Worm (Caenorhabditis elegans): ENCODE results near the gene W05B10.3.
A peak's percentile ranks its signal among the peaks of the same experiment; 100 is the strongest.

The W05B10.3 gene

DNA sequence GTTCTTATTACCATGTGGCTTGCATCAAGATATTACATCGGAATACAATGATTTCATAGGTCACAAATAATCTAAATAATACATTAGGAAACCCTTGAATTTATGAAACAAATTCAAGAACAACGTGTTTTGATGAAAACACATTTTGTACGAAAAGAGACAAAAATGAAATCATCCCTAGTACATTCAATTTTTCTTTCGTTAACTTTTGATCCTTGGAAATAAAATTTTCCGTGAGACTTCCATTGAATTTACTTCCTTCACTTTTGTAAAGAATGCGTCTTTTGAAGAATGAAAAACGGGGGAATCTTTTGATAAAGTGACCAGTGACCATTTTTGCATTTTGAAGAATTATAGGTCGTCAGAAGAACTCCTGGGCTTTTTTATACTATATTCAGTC lies 12.2 kb upstream of the W05B10.3 start:
- TF ChIP-seq mes-2 (tag; optimal IDR thresholded peaks at IDR 0.05; ENCODE audit: poor library complexity, severe bottlenecking) = no peak
- peak; percentile 48 for TF ChIP-seq fkh-10 (GFP tag; optimal IDR thresholded peaks at IDR 0.05)

DNA sequence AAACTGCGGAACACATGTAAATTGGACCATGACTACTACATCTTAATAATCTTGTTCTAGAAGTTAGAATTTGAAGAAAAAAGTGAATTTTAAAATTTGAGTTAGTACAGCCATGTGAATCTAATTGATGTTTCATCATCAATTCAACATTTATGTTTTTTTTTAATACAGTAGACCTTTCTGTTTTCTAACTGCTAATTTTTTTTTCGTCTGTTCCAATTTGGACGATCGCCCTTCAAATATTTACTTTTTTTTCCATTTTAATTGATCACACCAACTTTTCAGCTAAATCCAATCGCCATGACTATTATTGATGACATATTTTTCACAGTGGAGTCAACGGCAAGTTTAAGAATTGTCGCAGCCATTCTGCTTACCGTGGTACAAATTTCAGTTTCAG lies 9.1 kb upstream of the W05B10.3 start, which contains the start of gene srx-116:
Gene srx-116 (plus strand): TSS at position 301 of the 400 bp plus-strand sequence.
- TF ChIP-seq nhr-237 (tag; optimal IDR thresholded peaks at IDR 0.05) (no peak), madf-5 (GFP tag; IDR thresholded peaks at IDR 0.05) (no peak), lin-38 (GFP tag; IDR thresholded peaks at IDR 0.05) (no peak), ceh-32 (tag; optimal IDR thresholded peaks at IDR 0.05; ENCODE audit: poor library complexity) (no peak), T20F7.1 (GFP tag; optimal IDR thresholded peaks at IDR 0.05) (no peak), F44E2.7 (GFP tag; IDR thresholded peaks at IDR 0.05) (no peak), cey-2 (tag; optimal IDR thresholded peaks at IDR 0.05; ENCODE audit: borderline replicate concordance, insufficient read depth) (no peak)

DNA sequence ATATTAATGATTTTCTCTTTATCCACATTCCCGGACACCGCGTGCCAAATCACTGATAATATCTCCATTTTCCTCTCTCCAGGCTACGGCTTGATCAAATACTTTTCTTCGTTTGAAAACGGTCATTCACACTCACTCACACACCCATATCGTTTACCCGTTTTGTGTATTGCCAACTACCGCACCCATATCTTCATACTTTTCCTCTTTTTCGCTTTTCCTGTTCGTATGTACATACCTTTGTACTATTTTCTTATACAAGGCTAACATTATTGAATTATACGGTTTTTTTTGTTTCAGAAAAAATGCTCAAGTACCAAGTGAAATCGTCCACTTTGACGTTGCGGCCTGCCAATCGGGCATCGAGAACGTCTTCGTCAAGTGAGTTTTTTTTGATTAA lies 6.4 kb upstream of the W05B10.3 start, which contains the start of gene W05B10.4:
Gene W05B10.4 (plus strand): TSS at position 301 of the 400 bp plus-strand sequence.
- TF ChIP-seq nhr-25 (tag; optimal IDR thresholded peaks at IDR 0.05; ENCODE audit: borderline replicate concordance, insufficient read depth) = no peak
- no peak for TF ChIP-seq daf-19 (GFP tag; conservative IDR thresholded peaks at IDR 0.05)
- no peak for TF ChIP-seq F44E2.7 (GFP tag; IDR thresholded peaks at IDR 0.05)
- TF ChIP-seq Y105C5A.15 (GFP tag; IDR thresholded peaks at IDR 0.05) = no peak
- no peak for TF ChIP-seq dmd-8 (GFP tag; IDR thresholded peaks at IDR 0.05)
- no peak for TF ChIP-seq ceh-32 (tag; optimal IDR thresholded peaks at IDR 0.05; ENCODE audit: poor library complexity)
- TF ChIP-seq snpc-1.2 (GFP tag; IDR thresholded peaks at IDR 0.05) = no peak
- TF ChIP-seq ZK546.5 (tag; optimal IDR thresholded peaks at IDR 0.05) = no peak
- TF ChIP-seq egl-27 (tag; optimal IDR thresholded peaks at IDR 0.05) = no peak
- no peak for TF ChIP-seq madf-9 (GFP tag; conservative IDR thresholded peaks at IDR 0.05)
- TF ChIP-seq attf-4 (tag; optimal IDR thresholded peaks at IDR 0.05) = no peak
- TF ChIP-seq sdz-12 (GFP tag; optimal IDR thresholded peaks at IDR 0.05) = no peak
- no peak for TF ChIP-seq nhr-237 (tag; optimal IDR thresholded peaks at IDR 0.05)
- no peak for TF ChIP-seq jun-1 (tag; optimal IDR thresholded peaks at IDR 0.05)
- no peak for TF ChIP-seq lin-29 (GFP tag; IDR thresholded peaks at IDR 0.05)
- no peak for TF ChIP-seq snpc-4 (tag; optimal IDR thresholded peaks at IDR 0.05)

DNA sequence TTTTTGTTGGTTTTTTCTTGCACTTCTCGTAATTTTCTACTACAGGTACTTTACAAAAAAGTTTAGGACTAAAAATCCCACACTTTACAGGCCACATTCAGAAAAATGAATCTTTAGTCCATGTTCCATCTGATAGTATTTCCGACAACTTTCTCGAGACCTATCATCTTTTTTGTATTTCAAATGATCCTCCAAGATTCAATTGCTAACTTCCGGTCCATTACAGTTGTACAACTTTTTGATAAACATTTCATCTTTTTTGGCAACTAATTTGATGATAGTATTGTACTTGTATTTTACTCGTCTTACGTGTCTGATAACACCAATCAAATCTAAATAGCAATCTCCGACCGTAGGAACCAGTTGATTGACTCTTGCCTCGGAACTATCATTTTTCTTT lies 5.9 kb upstream of the W05B10.3 start:
- TF ChIP-seq unc-62 (GFP tag; optimal IDR thresholded peaks at IDR 0.05 in 1 of 2) (peak in 1 of 2 experiments; percentile 28), unc-62 (tag; optimal IDR thresholded peaks at IDR 0.05) (no peak), mep-1 (tag; optimal IDR thresholded peaks at IDR 0.05) (no peak), daf-19 (GFP tag; conservative IDR thresholded peaks at IDR 0.05) (no peak), lim-7 (GFP tag; IDR thresholded peaks at IDR 0.05) (no peak), tra-1 (GFP tag; IDR thresholded peaks at IDR 0.05) (no peak), hmg-1.1 (GFP tag; IDR thresholded peaks at IDR 0.05) (no peak), ctbp-1 (GFP tag; IDR thresholded peaks at IDR 0.05) (no peak), cey-2 (tag; optimal IDR thresholded peaks at IDR 0.05; ENCODE audit: borderline replicate concordance, insufficient read depth) (no peak), jun-1 (tag; optimal IDR thresholded peaks at IDR 0.05) (no peak)

DNA sequence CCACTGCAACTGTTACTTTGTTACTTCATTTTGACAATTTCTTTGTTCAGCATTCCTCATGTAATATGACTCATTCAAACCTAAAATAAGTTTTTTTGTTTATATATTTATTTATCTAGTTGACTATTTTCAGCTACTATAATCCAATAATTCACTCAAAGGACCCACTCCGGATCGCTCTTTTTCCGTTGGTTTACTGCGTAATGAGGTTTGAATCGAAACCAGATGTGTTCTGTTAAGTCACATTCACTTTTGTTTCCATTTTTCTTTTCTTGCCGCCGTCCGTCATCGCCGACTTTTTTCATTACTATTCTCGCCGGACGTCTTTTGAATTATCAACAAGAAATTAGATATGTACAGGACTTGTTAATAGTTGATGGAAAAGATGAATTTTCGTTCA lies 1.9 kb upstream of the W05B10.3 start:
- TF ChIP-seq snpc-1.2 (GFP tag; IDR thresholded peaks at IDR 0.05) (no peak), hlh-30 (tag; optimal IDR thresholded peaks at IDR 0.05; ENCODE audit: insufficient read depth) (no peak), daf-16 (GFP tag; optimal IDR thresholded peaks at IDR 0.05) (no peak), daf-16 (tag; optimal IDR thresholded peaks at IDR 0.05) (no peak), spr-1 (tag; optimal IDR thresholded peaks at IDR 0.05) (no peak), attf-4 (tag; optimal IDR thresholded peaks at IDR 0.05) (no peak), madf-9 (GFP tag; conservative IDR thresholded peaks at IDR 0.05) (no peak)
